Worm (Caenorhabditis elegans) whole organism, midembryonic: ENCODE data around the gene H08M01.1.

Experiments used
- T22C8.4 ChIP-seq: fragments of 200-800 bp; sonication (Bioruptor generic); IDR thresholded peaks from 2 replicates; pipeline ENCODE4 v1.3.6; 2022; ENCODE audit warnings: missing genetic modification characterization, missing compliant biosample characterization
- cog-1 ChIP-seq: sonication (generic microtip); optimal IDR thresholded peaks from 2 replicates; lab custom pipeline; 2016; ENCODE audit warnings: missing genetic modification characterization, missing compliant biosample characterization
- flt-1 ChIP-seq: fragments of 200-800 bp; sonication (Bioruptor generic); IDR thresholded peaks from 2 replicates; pipeline ENCODE4 v1.3.6; 2022; ENCODE audit warnings: missing genetic modification characterization, missing compliant biosample characterization
- klf-2 ChIP-seq: fragments of 200-800 bp; sonication (Bioruptor generic); conservative IDR thresholded peaks from 2 replicates; pipeline ENCODE4 v1.3.6; 2022; ENCODE audit warnings: missing genetic modification reagents, missing genetic modification characterization, missing compliant biosample characterization
- med-1 ChIP-seq: sonication (generic microtip); optimal IDR thresholded peaks from 2 replicates; lab custom pipeline; 2017; ENCODE audit warnings: missing genetic modification characterization, mild to moderate bottlenecking, missing compliant biosample characterization, antibody characterized with exemption, missing genetic modification reagents; ENCODE audit not compliant: insufficient read depth
- ref-1 ChIP-seq: fragments of 200-800 bp; sonication (Bioruptor generic); conservative IDR thresholded peaks from 2 replicates; pipeline ENCODE4 v1.3.6; 2022; ENCODE audit warnings: missing genetic modification reagents, missing genetic modification characterization, missing compliant biosample characterization
- tab-1 ChIP-seq: fragments of 200-800 bp; sonication (Bioruptor generic); IDR thresholded peaks from 2 replicates; pipeline ENCODE4 v1.3.6; 2022; ENCODE audit warnings: missing genetic modification characterization, missing compliant biosample characterization
- ztf-23 ChIP-seq: fragments of 200-800 bp; sonication (Bioruptor generic); IDR thresholded peaks from 2 replicates; pipeline ENCODE4 v1.3.6; 2022; ENCODE audit warnings: missing genetic modification reagents, missing genetic modification characterization, missing compliant biosample characterization
- ztf-29 ChIP-seq: fragments of 200-800 bp; sonication (Bioruptor generic); IDR thresholded peaks from 2 replicates; pipeline ENCODE4 v1.3.6; 2022; ENCODE audit warnings: missing genetic modification reagents, missing genetic modification characterization, missing compliant biosample characterization

H08M01.1 gene

DNA sequence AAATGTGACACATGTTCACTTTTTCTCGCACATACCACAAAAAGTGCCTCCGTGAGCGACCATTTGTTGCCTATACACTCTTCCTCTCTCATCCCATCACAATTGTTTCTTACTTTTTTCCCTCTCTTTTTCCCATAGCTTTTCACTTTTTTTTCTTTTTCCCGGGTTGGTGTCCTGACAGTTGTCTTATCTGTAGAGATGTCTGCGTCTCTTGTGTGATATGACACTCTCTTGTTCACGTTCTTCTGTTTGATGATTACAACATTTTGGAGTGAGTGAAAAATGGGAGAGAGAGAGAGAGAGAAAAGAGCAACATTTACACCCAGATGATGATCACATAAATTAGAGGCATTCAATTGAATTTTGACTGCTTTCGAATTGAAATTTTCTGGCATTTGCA, 9.8 kb downstream of the H08M01.1 start:
- TF ChIP-seq ref-1 (GFP tag; lab: Robert Waterston, UW) = no peak
- TF ChIP-seq klf-2 (GFP tag; lab: Robert Waterston, UW) = no peak
- TF ChIP-seq cog-1 = peak; percentile 19
- no peak for TF ChIP-seq tab-1 (GFP tag; lab: Robert Waterston, UW)
- no peak for TF ChIP-seq T22C8.4
- TF ChIP-seq ztf-23 (GFP tag; lab: Robert Waterston, UW) = no peak
- TF ChIP-seq flt-1 (GFP tag; lab: Robert Waterston, UW) = no peak

DNA sequence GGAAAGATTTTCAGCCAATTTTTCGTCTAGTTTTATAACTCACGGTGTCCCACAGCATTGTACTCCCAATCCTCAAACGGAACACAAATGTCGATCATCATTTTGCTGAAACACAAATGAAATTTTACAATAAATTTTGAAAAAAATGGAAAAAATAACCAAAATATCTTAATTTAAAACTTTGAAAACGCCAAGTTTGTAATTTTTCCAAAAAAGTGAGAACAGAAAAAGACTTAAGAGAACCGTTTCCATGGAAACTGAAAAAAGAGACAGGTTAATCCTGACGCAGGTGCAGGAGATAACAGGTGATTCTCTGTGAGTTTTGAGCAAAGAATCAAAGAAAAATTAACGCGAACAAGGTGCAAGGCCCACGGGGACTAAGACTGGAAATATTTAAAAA, 15.3 kb downstream of the H08M01.1 start, which contains the start of gene Y45F10D.15:
Y45F10D.15 (minus strand) TSS at position 101 of the 400 bp plus-strand sequence.
- TF ChIP-seq med-1 (GFP tag; lab: Kevin White, UChicago) (no peak), cog-1 (no peak), tab-1 (GFP tag; lab: Robert Waterston, UW) (no peak), ref-1 (GFP tag; lab: Robert Waterston, UW) (no peak), flt-1 (GFP tag; lab: Robert Waterston, UW) (no peak), ztf-23 (GFP tag; lab: Robert Waterston, UW) (no peak), T22C8.4 (no peak), ztf-29 (GFP tag; lab: Robert Waterston, UW) (no peak), klf-2 (GFP tag; lab: Robert Waterston, UW) (no peak)

DNA sequence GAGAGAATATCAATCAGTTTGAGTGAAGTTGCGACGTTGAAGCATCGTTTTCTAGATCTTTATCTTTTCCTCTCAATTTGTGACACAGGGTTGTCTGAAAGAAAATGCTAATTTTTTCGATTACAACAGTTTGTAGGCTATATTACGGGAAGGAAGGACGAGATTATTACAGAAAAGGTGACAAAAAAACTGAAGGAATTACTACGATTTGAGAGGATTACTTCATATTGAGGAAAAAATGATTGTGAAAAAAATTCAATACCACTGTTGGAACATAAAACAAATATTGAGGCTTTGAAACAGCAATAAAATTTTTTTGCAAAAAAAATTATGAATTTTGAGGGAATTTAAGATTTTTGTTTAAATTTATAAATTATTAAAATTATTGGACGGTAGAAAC, 28.5 kb downstream of the H08M01.1 start, which contains the start of gene Y45F10D.14:
Y45F10D.14 (minus strand) TSS at position 101 of the 400 bp plus-strand sequence.
- no peak for TF ChIP-seq ref-1 (GFP tag; lab: Robert Waterston, UW)
- TF ChIP-seq cog-1 = no peak
- TF ChIP-seq ztf-29 (GFP tag; lab: Robert Waterston, UW) = no peak
- TF ChIP-seq tab-1 (GFP tag; lab: Robert Waterston, UW) = no peak
- TF ChIP-seq flt-1 (GFP tag; lab: Robert Waterston, UW) = no peak
- TF ChIP-seq med-1 (GFP tag; lab: Kevin White, UChicago) = no peak
- TF ChIP-seq T22C8.4 = no peak
- TF ChIP-seq klf-2 (GFP tag; lab: Robert Waterston, UW) = no peak

DNA sequence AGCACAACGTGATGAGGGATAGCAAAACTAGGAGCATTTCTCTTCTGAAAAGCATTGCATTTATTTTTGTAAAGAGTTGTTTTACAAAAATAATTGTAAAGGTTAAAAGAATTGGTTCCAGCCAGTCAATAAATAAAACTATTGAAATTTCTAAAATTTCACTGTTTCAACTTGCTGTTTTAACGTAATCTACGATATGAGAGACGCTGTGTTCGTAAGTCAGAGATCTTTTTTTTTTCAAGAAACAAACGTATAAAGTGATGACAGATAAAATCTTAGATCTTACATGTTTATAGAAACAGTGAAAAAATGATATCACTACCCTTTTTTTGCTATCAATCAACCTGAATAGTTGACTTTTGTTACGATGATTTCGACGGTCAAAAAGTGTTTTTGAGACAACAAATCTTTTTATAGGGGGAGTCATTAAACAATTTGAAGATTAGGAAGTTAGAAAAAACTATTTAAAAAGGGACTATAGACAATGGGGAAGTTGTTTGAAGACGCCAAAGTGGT, 38.3 kb downstream of the H08M01.1 start, which contains the start of gene Y45F10D.6:
Y45F10D.6 (minus strand) TSS at position 51 of the 516 bp plus-strand sequence.
- TF ChIP-seq tab-1 (GFP tag; lab: Robert Waterston, UW) (no peak), T22C8.4 (no peak), cog-1 (no peak), ztf-29 (GFP tag; lab: Robert Waterston, UW) (no peak), klf-2 (GFP tag; lab: Robert Waterston, UW) (no peak), ref-1 (GFP tag; lab: Robert Waterston, UW) (no peak), flt-1 (GFP tag; lab: Robert Waterston, UW) (no peak), ztf-23 (GFP tag; lab: Robert Waterston, UW) (no peak), med-1 (GFP tag; lab: Kevin White, UChicago) (no peak)

DNA sequence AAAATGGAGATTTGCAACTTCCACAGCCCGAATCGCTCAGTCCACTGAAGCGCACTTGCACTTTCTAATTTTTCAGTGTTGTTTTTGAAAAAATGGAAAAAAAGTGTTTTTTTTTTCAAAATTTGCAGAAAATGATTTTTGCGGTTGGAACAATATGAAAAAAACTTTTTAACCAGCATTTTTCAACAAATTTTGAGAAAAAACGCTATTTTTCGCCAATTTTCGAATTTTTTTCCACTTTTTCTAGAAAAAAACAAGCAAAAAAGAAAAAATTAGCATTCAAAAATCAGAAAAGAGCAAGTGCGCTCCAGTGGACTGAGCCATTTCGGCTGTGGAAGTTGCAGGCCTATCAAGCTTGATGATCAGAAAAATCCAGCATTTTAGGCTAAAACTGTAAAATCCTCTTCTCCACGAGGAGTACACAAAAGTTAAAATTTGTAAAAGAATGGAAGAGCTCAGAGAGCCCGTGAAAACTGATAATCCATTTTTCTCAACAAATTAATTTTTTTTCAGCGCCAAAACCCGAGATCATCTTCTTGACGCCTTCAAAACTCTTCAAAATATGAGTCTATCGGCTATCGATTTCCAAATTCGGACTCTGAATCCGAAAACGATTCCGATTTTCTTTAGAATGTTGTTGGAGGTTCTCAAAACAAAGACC, 40.8 kb downstream of the H08M01.1 start:
- TF ChIP-seq klf-2 (GFP tag; lab: Robert Waterston, UW) = no peak
- no peak for TF ChIP-seq ztf-29 (GFP tag; lab: Robert Waterston, UW)
- TF ChIP-seq ztf-23 (GFP tag; lab: Robert Waterston, UW) = no peak
- no peak for TF ChIP-seq T22C8.4
- no peak for TF ChIP-seq ref-1 (GFP tag; lab: Robert Waterston, UW)
- no peak for TF ChIP-seq tab-1 (GFP tag; lab: Robert Waterston, UW)
- TF ChIP-seq cog-1 = no peak
- TF ChIP-seq med-1 (GFP tag; lab: Kevin White, UChicago) = no peak
- no peak for TF ChIP-seq flt-1 (GFP tag; lab: Robert Waterston, UW)

DNA sequence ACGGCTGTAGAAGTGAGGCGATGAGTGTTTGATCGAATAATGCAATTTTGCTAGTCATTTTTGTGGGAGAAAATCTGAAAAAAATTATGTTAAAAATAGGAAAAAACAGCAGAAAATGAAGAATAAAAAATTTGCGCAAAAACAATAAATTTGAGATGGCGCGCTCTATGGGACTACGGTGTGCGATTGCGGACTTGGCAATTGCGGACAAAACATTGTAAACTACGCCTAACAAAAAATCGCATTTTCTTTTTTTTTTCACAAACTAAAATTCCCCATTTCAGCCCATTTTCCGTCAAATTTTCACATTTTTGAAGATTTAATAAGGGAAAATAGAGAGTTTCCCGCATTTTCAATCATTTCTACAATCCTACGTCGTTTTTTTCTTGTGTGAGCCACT, 47.5 kb downstream of the H08M01.1 start, which contains the start of the genes sas-6 and Y45F10D.7:
sas-6 (minus strand) TSS at position 80 of the 400 bp plus-strand sequence.
Y45F10D.7 (plus strand) TSS at position 256 of the 400 bp plus-strand sequence.
- TF ChIP-seq ref-1 (GFP tag; lab: Robert Waterston, UW) (no peak), ztf-29 (GFP tag; lab: Robert Waterston, UW) (no peak), cog-1 (no peak), ztf-23 (GFP tag; lab: Robert Waterston, UW) (peak; percentile 60; the same call in 1 of the 2 replicates), flt-1 (GFP tag; lab: Robert Waterston, UW) (peak; percentile 69; the same call in 1 of the 2 replicates), med-1 (GFP tag; lab: Kevin White, UChicago) (no peak), tab-1 (GFP tag; lab: Robert Waterston, UW) (no peak), T22C8.4 (no peak), klf-2 (GFP tag; lab: Robert Waterston, UW) (0 out of 2 replicates have a peak, but pooled peaks have one; percentile 44)

DNA sequence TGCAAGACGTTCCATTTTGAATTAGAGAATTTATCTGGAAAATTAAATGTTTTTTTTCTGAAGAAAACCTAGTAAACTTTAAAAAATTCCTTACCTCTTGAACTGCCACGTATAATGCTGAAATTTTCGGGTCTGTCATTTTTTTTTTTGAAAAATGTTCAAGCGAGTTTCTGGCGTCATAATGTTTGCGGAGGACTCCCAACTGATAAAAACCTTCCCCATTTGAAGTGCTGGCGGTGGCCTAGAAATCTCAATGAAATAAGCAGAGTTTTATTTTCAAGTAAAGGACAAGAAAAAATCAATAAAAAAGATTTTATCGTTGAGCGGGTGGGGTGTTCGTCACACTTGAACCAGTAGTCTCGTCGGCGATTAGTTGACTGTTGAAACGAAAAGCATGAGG, 49.5 kb downstream of the H08M01.1 start, which contains the start of gene icap-1:
icap-1 (minus strand) TSS at position 272 of the 400 bp plus-strand sequence.
- TF ChIP-seq ref-1 (GFP tag; lab: Robert Waterston, UW) (no peak), flt-1 (GFP tag; lab: Robert Waterston, UW) (no peak), ztf-29 (GFP tag; lab: Robert Waterston, UW) (no peak), tab-1 (GFP tag; lab: Robert Waterston, UW) (no peak), ztf-23 (GFP tag; lab: Robert Waterston, UW) (no peak), cog-1 (no peak), med-1 (GFP tag; lab: Kevin White, UChicago) (no peak), T22C8.4 (no peak), klf-2 (GFP tag; lab: Robert Waterston, UW) (no peak)

DNA sequence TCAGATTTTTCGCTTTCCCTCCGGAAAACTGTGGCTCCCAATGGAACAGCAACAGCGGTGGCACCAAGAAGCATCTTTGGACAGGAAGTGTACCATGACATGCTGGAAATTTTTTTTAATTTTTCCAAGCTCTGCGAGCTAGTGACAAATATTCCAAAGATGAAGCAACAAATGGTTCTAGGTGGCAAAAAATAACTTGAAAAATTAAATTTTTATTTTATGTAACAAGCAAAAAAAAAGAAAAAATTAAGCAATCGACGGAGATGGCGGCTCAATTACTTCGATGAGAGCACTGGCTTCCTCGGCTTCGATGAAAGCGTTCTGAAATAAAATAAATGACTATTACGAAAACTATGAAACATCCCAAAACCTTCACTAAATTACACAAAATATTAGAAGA, 50.6 kb downstream of the H08M01.1 start, which contains the start of gene lact-9:
lact-9 (minus strand) TSS at position 101 of the 400 bp plus-strand sequence.
- TF ChIP-seq med-1 (GFP tag; lab: Kevin White, UChicago) (no peak), ztf-29 (GFP tag; lab: Robert Waterston, UW) (no peak)

DNA sequence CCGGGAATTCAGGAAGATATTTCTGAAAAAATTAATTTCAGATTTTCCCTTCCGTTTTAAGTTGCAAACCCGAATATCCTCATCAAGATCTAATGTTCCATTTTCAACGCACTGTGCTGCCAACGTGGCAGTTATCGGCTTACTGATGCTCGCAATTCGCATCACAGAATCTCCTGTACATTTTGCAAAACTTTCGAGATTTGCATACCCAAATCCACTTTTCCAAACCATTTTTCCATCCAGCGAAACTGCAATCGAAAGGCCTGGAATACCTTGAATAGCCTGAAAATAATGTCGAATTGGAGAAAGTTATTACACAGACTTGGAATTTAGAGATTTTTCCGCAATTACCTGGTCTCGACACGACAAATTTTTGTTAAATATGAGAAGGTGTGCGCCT, 51.4 kb downstream of the H08M01.1 start:
- no peak for TF ChIP-seq T22C8.4
- no peak for TF ChIP-seq ref-1 (GFP tag; lab: Robert Waterston, UW)
